Fruit fly (Drosophila melanogaster) whole organism, embryonic: ENCODE data around the gene mats.

Source experiments
- Abd-B ChIP-seq: fragments of 200-800 bp; sonication (Bioruptor generic); optimal IDR thresholded peaks from 2 replicates; lab custom pipeline; 2018; ENCODE audit warnings: missing biosample characterization, mild to moderate bottlenecking, missing genetic modification characterization, moderate library complexity
- CG10267 ChIP-seq: fragments of 200-800 bp; sonication (Bioruptor generic); optimal IDR thresholded peaks from 2 replicates; lab custom pipeline; 2018; ENCODE audit warnings: missing biosample characterization, mild to moderate bottlenecking, missing genetic modification characterization, moderate library complexity
- CG10321 ChIP-seq: fragments of 200-800 bp; sonication (Bioruptor generic); IDR thresholded peaks from 2 replicates; pipeline ENCODE4 v1.3.6; 2022; ENCODE audit warnings: missing biosample characterization, missing genetic modification characterization
- CG11093 ChIP-seq: fragments of 200-800 bp; sonication (Bioruptor generic); IDR thresholded peaks from 3 replicates; pipeline ENCODE4 v1.3.6; 2022; ENCODE audit warnings: missing biosample characterization, missing genetic modification characterization
- CG11723 ChIP-seq: fragments of 200-800 bp; sonication (Bioruptor generic); optimal IDR thresholded peaks from 2 replicates; lab custom pipeline; 2017; ENCODE audit warnings: missing biosample characterization, mild to moderate bottlenecking, missing genetic modification characterization
- CG12071 ChIP-seq: fragments of 200-800 bp; sonication (Bioruptor generic); optimal IDR thresholded peaks from 3 replicates; lab custom pipeline; 2018; ENCODE audit warnings: missing biosample characterization, mild to moderate bottlenecking, missing genetic modification characterization
- CG12155 ChIP-seq: fragments of 200-800 bp; sonication (Bioruptor generic); optimal IDR thresholded peaks from 3 replicates; lab custom pipeline; 2016; ENCODE audit warnings: missing biosample characterization, missing genetic modification characterization
- CG13287 ChIP-seq: fragments of 200-800 bp; sonication (Bioruptor generic); IDR thresholded peaks from 2 replicates; pipeline ENCODE4 v1.3.6; 2022; ENCODE audit warnings: missing biosample characterization, missing genetic modification characterization; ENCODE audit not compliant: partially characterized antibody
- CG13624 ChIP-seq: fragments of 200-800 bp; sonication (Bioruptor generic); optimal IDR thresholded peaks from 2 replicates; lab custom pipeline; 2016; ENCODE audit warnings: missing biosample characterization, missing genetic modification characterization
- CG16863 ChIP-seq: fragments of 200-800 bp; sonication (Bioruptor generic); optimal IDR thresholded peaks from 3 replicates; lab custom pipeline; 2016; ENCODE audit warnings: missing biosample characterization, missing genetic modification characterization
- CG17361 ChIP-seq: fragments of 200-800 bp; sonication (Bioruptor generic); IDR thresholded peaks from 3 replicates; pipeline ENCODE4 v1.3.6; 2022; ENCODE audit warnings: missing biosample characterization, missing genetic modification characterization
- CG18011 ChIP-seq: fragments of 200-800 bp; sonication (Bioruptor generic); optimal IDR thresholded peaks from 2 replicates; lab custom pipeline; 2017; ENCODE audit warnings: missing biosample characterization, missing genetic modification characterization, mild to moderate bottlenecking, moderate library complexity, missing genotype
- CG2116 ChIP-seq: fragments of 200-800 bp; sonication (Bioruptor generic); optimal IDR thresholded peaks from 3 replicates; lab custom pipeline; 2018; ENCODE audit warnings: missing biosample characterization, mild to moderate bottlenecking, missing genetic modification characterization
- CG2120 ChIP-seq: fragments of 200-800 bp; sonication (Bioruptor generic); optimal IDR thresholded peaks from 3 replicates; lab custom pipeline; 2016; ENCODE audit warnings: missing biosample characterization, missing genetic modification characterization
- CG30020 ChIP-seq: fragments of 200-800 bp; optimal IDR thresholded peaks from 2 replicates; lab custom pipeline; 2019; ENCODE audit warnings: missing biosample characterization, mild to moderate bottlenecking, missing genetic modification characterization, moderate library complexity
- CG3281 ChIP-seq: fragments of 200-800 bp; sonication (Bioruptor generic); optimal IDR thresholded peaks from 3 replicates; lab custom pipeline; 2017; ENCODE audit warnings: missing biosample characterization, mild to moderate bottlenecking, missing genetic modification characterization
- CG34224 ChIP-seq: fragments of 200-800 bp; sonication (Bioruptor generic); IDR thresholded peaks from 3 replicates; pipeline ENCODE4 v1.3.6; 2022; ENCODE audit warnings: missing biosample characterization, missing genetic modification characterization; ENCODE audit not compliant: partially characterized antibody
- CG34422 ChIP-seq: fragments of 200-800 bp; sonication (Bioruptor generic); IDR thresholded peaks from 3 replicates; pipeline ENCODE4 v1.3.6; 2022; ENCODE audit warnings: missing biosample characterization, missing genetic modification characterization
- CG3847 ChIP-seq: fragments of 200-800 bp; sonication (Bioruptor generic); IDR thresholded peaks from 2 replicates; pipeline ENCODE4 v1.3.6; 2022; ENCODE audit warnings: missing biosample characterization, missing genetic modification characterization
- CG6272 ChIP-seq: fragments of 200-800 bp; sonication (Bioruptor generic); IDR thresholded peaks from 2 replicates; pipeline ENCODE4 v1.3.6; 2022; ENCODE audit warnings: missing biosample characterization, missing genetic modification characterization
- CG6791 ChIP-seq: fragments of 200-800 bp; sonication (Bioruptor generic); IDR thresholded peaks from 3 replicates; pipeline ENCODE4 v1.3.6; 2022; ENCODE audit warnings: missing biosample characterization, missing genetic modification characterization; ENCODE audit not compliant: partially characterized antibody
- CG8359 ChIP-seq: fragments of 200-800 bp; sonication (Bioruptor generic); optimal IDR thresholded peaks from 2 replicates; lab custom pipeline; 2017; ENCODE audit warnings: missing biosample characterization, mild to moderate bottlenecking, missing genetic modification characterization, borderline replicate concordance
- CG8765 ChIP-seq: fragments of 200-800 bp; sonication (Bioruptor generic); IDR thresholded peaks from 2 replicates; pipeline ENCODE4 v1.3.6; 2022; ENCODE audit warnings: missing biosample characterization, missing genetic modification characterization
- CG9437 ChIP-seq: fragments of 200-800 bp; sonication (Bioruptor generic); optimal IDR thresholded peaks from 2 replicates; lab custom pipeline; 2018; ENCODE audit warnings: missing biosample characterization, mild to moderate bottlenecking, missing genetic modification characterization
- CrebB ChIP-seq: fragments of 200-800 bp; sonication (Bioruptor generic); optimal IDR thresholded peaks from 3 replicates; lab custom pipeline; 2018; ENCODE audit warnings: missing biosample characterization, mild to moderate bottlenecking, missing genetic modification characterization
- E2f2 ChIP-seq: fragments of 200-800 bp; sonication (Bioruptor generic); IDR thresholded peaks from 2 replicates; pipeline ENCODE4 v1.3.6; 2022; ENCODE audit warnings: missing biosample characterization, missing genetic modification characterization
- Lim3 ChIP-seq: fragments of 200-800 bp; sonication (Bioruptor generic); IDR thresholded peaks from 2 replicates; pipeline ENCODE4 v1.3.6; 2022; ENCODE audit warnings: missing biosample characterization, missing genetic modification characterization
- Mad ChIP-seq: fragments of 200-800 bp; sonication (Bioruptor generic); optimal IDR thresholded peaks from 2 replicates; lab custom pipeline; 2016; ENCODE audit warnings: missing biosample characterization, missing genetic modification characterization
- Optix ChIP-seq: fragments of 200-800 bp; sonication (Bioruptor generic); IDR thresholded peaks from 3 replicates; pipeline ENCODE4 v1.3.6; 2022; ENCODE audit warnings: missing biosample characterization, missing genetic modification characterization
- Sin3A ChIP-seq: fragments of >200 bp; optimal IDR thresholded peaks from 2 replicates; lab custom pipeline; 2018
- Usf ChIP-seq: fragments of 200-800 bp; sonication (Bioruptor generic); optimal IDR thresholded peaks from 2 replicates; lab custom pipeline; 2017; ENCODE audit warnings: missing genotype, missing biosample characterization, missing genetic modification characterization
- ase ChIP-seq: fragments of 200-800 bp; sonication (Bioruptor generic); IDR thresholded peaks from 3 replicates; pipeline ENCODE4 v1.3.6; 2022; ENCODE audit warnings: missing biosample characterization, missing genetic modification characterization
- az2 ChIP-seq: fragments of 200-800 bp; sonication (Bioruptor generic); optimal IDR thresholded peaks from 3 replicates; lab custom pipeline; 2016; ENCODE audit warnings: missing biosample characterization, missing genetic modification characterization
- cas ChIP-seq: fragments of 200-800 bp; sonication (Bioruptor generic); IDR thresholded peaks from 2 replicates; pipeline ENCODE4 v1.3.6; 2022; ENCODE audit warnings: missing biosample characterization, missing genetic modification characterization
- en ChIP-seq: fragments of 200-800 bp; sonication (Bioruptor generic); optimal IDR thresholded peaks from 2 replicates; lab custom pipeline; 2016; ENCODE audit warnings: missing biosample characterization, missing genetic modification characterization
- eve ChIP-seq, 2 experiments: fragments of >200 bp; optimal IDR thresholded peaks; 2 replicates each; lab custom pipeline; 2017; ENCODE audit warnings: missing biosample characterization in 2 of 2, missing genetic modification characterization in 2 of 2
- her ChIP-seq: fragments of 200-800 bp; sonication (Bioruptor generic); optimal IDR thresholded peaks from 2 replicates; lab custom pipeline; 2016; ENCODE audit warnings: missing biosample characterization, missing genetic modification characterization
- hkb ChIP-seq, 2 experiments: fragments of 200-800 bp in 1 of 2; fragments of >200 bp in 1 of 2; sonication (Bioruptor generic) in 1 of 2; IDR thresholded peaks in 1 of 2; optimal IDR thresholded peaks in 1 of 2; 2 replicates each; pipeline versions ENCODE4 v1.3.6 to Lab custom; 2017 to 2022; ENCODE audit warnings: missing biosample characterization in 1 of 2, missing genetic modification characterization in 1 of 2
- hth ChIP-seq: fragments of >200 bp; optimal IDR thresholded peaks from 2 replicates; lab custom pipeline; 2017; ENCODE audit warnings: inconsistent platforms
- lbe ChIP-seq: fragments of 200-800 bp; sonication (Bioruptor generic); optimal IDR thresholded peaks from 2 replicates; lab custom pipeline; 2016; ENCODE audit warnings: missing biosample characterization, mild to moderate bottlenecking, missing genetic modification characterization
- nom ChIP-seq: fragments of 200-800 bp; sonication (Bioruptor generic); optimal IDR thresholded peaks from 2 replicates; lab custom pipeline; 2017; ENCODE audit warnings: missing biosample characterization, missing genetic modification characterization, mild to moderate bottlenecking, moderate library complexity, missing genetic modification reagents
- pita ChIP-seq: fragments of 200-800 bp; sonication (Bioruptor generic); optimal IDR thresholded peaks from 2 replicates; lab custom pipeline; 2017; ENCODE audit warnings: missing biosample characterization, mild to moderate bottlenecking, missing genetic modification characterization
- repo ChIP-seq: fragments of 200-800 bp; sonication (Bioruptor generic); optimal IDR thresholded peaks from 2 replicates; lab custom pipeline; 2016; ENCODE audit warnings: missing biosample characterization, missing genetic modification characterization
- sd ChIP-seq: fragments of 200-800 bp; sonication (Bioruptor generic); optimal IDR thresholded peaks from 3 replicates; lab custom pipeline; 2018; ENCODE audit warnings: missing biosample characterization, mild to moderate bottlenecking, missing genetic modification characterization, moderate library complexity
- sens ChIP-seq: fragments of 200-800 bp; sonication (Bioruptor generic); peaks from one replicate; lab custom pipeline; 2016; ENCODE audit warnings: missing biosample characterization, missing genetic modification characterization
- sens-2 ChIP-seq: fragments of 200-800 bp; sonication (Bioruptor generic); IDR thresholded peaks from 2 replicates; pipeline ENCODE4 v1.3.6; 2022; ENCODE audit warnings: missing biosample characterization, missing genetic modification characterization
- sim ChIP-seq: fragments of 200-800 bp; sonication (Bioruptor generic); IDR thresholded peaks from 2 replicates; pipeline ENCODE4 v1.3.6; 2022; ENCODE audit warnings: missing biosample characterization, missing genetic modification characterization
- slp2 ChIP-seq: fragments of 200-800 bp; sonication (Bioruptor generic); optimal IDR thresholded peaks from 2 replicates; lab custom pipeline; 2016; ENCODE audit warnings: missing biosample characterization, missing genetic modification characterization
- stc ChIP-seq: fragments of 200-800 bp; sonication (Bioruptor generic); IDR thresholded peaks from 2 replicates; pipeline ENCODE4 v1.3.6; 2022; ENCODE audit warnings: missing biosample characterization, missing genetic modification characterization
- twi ChIP-seq: fragments of 200-800 bp; optimal IDR thresholded peaks from 2 replicates; lab custom pipeline; 2019; ENCODE audit warnings: missing biosample characterization, mild to moderate bottlenecking, missing genetic modification characterization, moderate library complexity
- wor ChIP-seq: fragments of 200-800 bp; sonication (Bioruptor generic); IDR thresholded peaks from 2 replicates; pipeline ENCODE4 v1.3.6; 2022; ENCODE audit warnings: missing biosample characterization, missing genetic modification characterization
- z ChIP-seq: fragments of 200-800 bp; sonication (Bioruptor generic); IDR thresholded peaks from 3 replicates; pipeline ENCODE4 v1.3.6; 2022; ENCODE audit warnings: missing biosample characterization, missing genetic modification characterization

Gene mats

dm6 chr3R:22447874-22448254 lies 26.9 kb downstream of the mats start, which contains the start of gene CG34376 (continued):
- peak; percentile 11 for TF ChIP-seq CG30020 (tag; lab: Kevin White, UChicago)
- TF ChIP-seq wor (GFP tag; lab: Robert Waterston, UW): no peak
- no peak for TF ChIP-seq CG13624 (GFP tag; lab: Kevin White, UChicago)
- peak; percentile 40 for TF ChIP-seq CrebB (tag; lab: Kevin White, UChicago)
- TF ChIP-seq her (GFP tag; lab: Kevin White, UChicago): peak; percentile 21
- TF ChIP-seq hth (lab: Kevin White, UChicago): no peak
- peak; percentile 57; the same call in 2 of the 3 replicates for TF ChIP-seq CG6791 (GFP tag; lab: Robert Waterston, UW)
- no peak for TF ChIP-seq twi (tag; lab: Kevin White, UChicago)
- peak; percentile 9 for TF ChIP-seq Mad (GFP tag; lab: Kevin White, UChicago)
- TF ChIP-seq CG17361 (GFP tag; lab: Robert Waterston, UW): peak; percentile 68; the same call in 1 of the 3 replicates
- no peak for TF ChIP-seq E2f2 (GFP tag; lab: Robert Waterston, UW)
- no peak for TF ChIP-seq hkb (optimal IDR thresholded peaks at IDR 0.05; lab: Kevin White, UChicago)
- peak; percentile 45 for TF ChIP-seq hkb (GFP tag; IDR thresholded peaks at IDR 0.05; lab: Robert Waterston, UW)
- peak; percentile 76 for TF ChIP-seq CG9437 (GFP tag; lab: Kevin White, UChicago)
- no peak for TF ChIP-seq CG8359 (GFP tag; lab: Kevin White, UChicago)
- no peak for TF ChIP-seq CG18011
- no peak for TF ChIP-seq cas
- TF ChIP-seq sens (GFP tag; lab: Kevin White, UChicago): peak; percentile 89
- peak; percentile 22 for TF ChIP-seq slp2 (GFP tag; lab: Kevin White, UChicago)
- TF ChIP-seq Optix (GFP tag; lab: Robert Waterston, UW): no peak
- no peak for TF ChIP-seq nom (GFP tag; lab: Kevin White, UChicago)
- TF ChIP-seq z (GFP tag; lab: Robert Waterston, UW): 0 out of 3 replicates have a peak, but pooled peaks have one; percentile 9
- TF ChIP-seq CG34224 (GFP tag; lab: Robert Waterston, UW): peak; percentile 29; the same call in 1 of the 3 replicates
- peak; percentile 75; the same call in 1 of the 3 replicates for TF ChIP-seq CG34422
- no peak for TF ChIP-seq CG10321 (GFP tag; lab: Robert Waterston, UW)
- peak; percentile 23; the same call in 1 of the 2 replicates for TF ChIP-seq stc (GFP tag; lab: Robert Waterston, UW)
- peak; percentile 89 for TF ChIP-seq sd (tag; lab: Kevin White, UChicago)
- no peak for TF ChIP-seq Usf (GFP tag; lab: Kevin White, UChicago)
- no peak for TF ChIP-seq en (GFP tag; lab: Kevin White, UChicago)
- TF ChIP-seq lbe (GFP tag; lab: Kevin White, UChicago): no peak
- peak; percentile 45; the same call in 1 of the 3 replicates for TF ChIP-seq ase (GFP tag; lab: Robert Waterston, UW)
- TF ChIP-seq CG12155 (GFP tag; lab: Kevin White, UChicago): no peak
- TF ChIP-seq Lim3 (GFP tag; lab: Robert Waterston, UW): no peak; the same call in 1 of the 2 replicates
- TF ChIP-seq CG8765 (GFP tag; lab: Robert Waterston, UW): no peak
- peak; percentile 32 for TF ChIP-seq Sin3A (lab: Kevin White, UChicago)
- TF ChIP-seq eve (GFP tag; optimal IDR thresholded peaks at IDR 0.05; lab: Kevin White, UChicago): no peak
- peak; percentile 88 for TF ChIP-seq sens-2 (GFP tag; lab: Robert Waterston, UW)
- TF ChIP-seq pita (GFP tag; lab: Kevin White, UChicago): no peak
- no peak for TF ChIP-seq CG11723
- TF ChIP-seq Abd-B (GFP tag; lab: Kevin White, UChicago): peak; percentile 35
- no peak for TF ChIP-seq CG6272 (GFP tag; lab: Robert Waterston, UW)
- TF ChIP-seq CG16863 (GFP tag; lab: Kevin White, UChicago): no peak
- peak; percentile 26; the same call in 1 of the 2 replicates for TF ChIP-seq CG13287 (GFP tag; lab: Robert Waterston, UW)
- peak; percentile 74 for TF ChIP-seq CG2116 (GFP tag; lab: Kevin White, UChicago)
- peak; percentile 5 for TF ChIP-seq az2 (GFP tag; lab: Kevin White, UChicago)
- TF ChIP-seq CG3847 (GFP tag; lab: Robert Waterston, UW): peak; percentile 38
- no peak for TF ChIP-seq CG2120 (GFP tag; lab: Kevin White, UChicago)
- no peak for TF ChIP-seq CG11093 (GFP tag; lab: Robert Waterston, UW)
- TF ChIP-seq CG12071 (GFP tag; lab: Kevin White, UChicago): peak; percentile 3
- TF ChIP-seq repo (GFP tag; lab: Kevin White, UChicago): no peak
- TF ChIP-seq sim: no peak
- peak; percentile 49 for TF ChIP-seq CG3281 (GFP tag; lab: Kevin White, UChicago)
- TF ChIP-seq CG10267: peak; percentile 66
